Fruit fly (Drosophila melanogaster) whole organism, embryonic: ENCODE results near the gene CG17028.

Experiments used
- CG10543 ChIP-seq: fragments of 200-800 bp; sonication (Bioruptor generic); optimal IDR thresholded peaks from 3 replicates; lab custom pipeline; 2017; ENCODE audit warnings: missing biosample characterization, mild to moderate bottlenecking, missing genetic modification characterization, moderate library complexity
- CG11247 ChIP-seq: fragments of 200-800 bp; sonication (Bioruptor generic); IDR thresholded peaks from 2 replicates; pipeline ENCODE4 v1.3.6; 2022; ENCODE audit warnings: missing biosample characterization, missing genetic modification characterization
- CG12236 ChIP-seq: fragments of 200-800 bp; sonication (Bioruptor generic); optimal IDR thresholded peaks from 2 replicates; lab custom pipeline; 2016; ENCODE audit warnings: missing biosample characterization, missing genetic modification characterization
- CG12744 ChIP-seq: fragments of 200-800 bp; sonication (Bioruptor generic); optimal IDR thresholded peaks from 2 replicates; lab custom pipeline; 2016; ENCODE audit warnings: missing biosample characterization, missing genetic modification characterization
- CG13424 ChIP-seq: fragments of 200-800 bp; sonication (Bioruptor generic); optimal IDR thresholded peaks from 2 replicates; lab custom pipeline; 2019; ENCODE audit warnings: missing biosample characterization, mild to moderate bottlenecking, missing genetic modification characterization, moderate library complexity
- CG17359 ChIP-seq: fragments of 200-800 bp; sonication (Bioruptor generic); optimal IDR thresholded peaks from 3 replicates; lab custom pipeline; 2018; ENCODE audit warnings: missing biosample characterization, mild to moderate bottlenecking, missing genetic modification characterization, moderate library complexity
- CG2120 ChIP-seq: fragments of 200-800 bp; sonication (Bioruptor generic); optimal IDR thresholded peaks from 3 replicates; lab custom pipeline; 2016; ENCODE audit warnings: missing biosample characterization, missing genetic modification characterization
- CG32767 ChIP-seq: fragments of 200-800 bp; sonication (Bioruptor generic); IDR thresholded peaks from 2 replicates; pipeline ENCODE4 v1.3.6; 2022; ENCODE audit warnings: missing biosample characterization, missing genetic modification characterization
- CG3407 ChIP-seq: fragments of 200-800 bp; sonication (Bioruptor generic); optimal IDR thresholded peaks from 2 replicates; lab custom pipeline; 2018; ENCODE audit warnings: missing biosample characterization, mild to moderate bottlenecking, missing genetic modification characterization
- CG3847 ChIP-seq: fragments of 200-800 bp; sonication (Bioruptor generic); IDR thresholded peaks from 2 replicates; pipeline ENCODE4 v1.3.6; 2022; ENCODE audit warnings: missing biosample characterization, missing genetic modification characterization
- CG4424 ChIP-seq: fragments of 200-800 bp; sonication (Bioruptor generic); optimal IDR thresholded peaks from 3 replicates; lab custom pipeline; 2016; ENCODE audit warnings: missing biosample characterization, missing genetic modification characterization
- CG4820 ChIP-seq: fragments of 200-800 bp; sonication (Bioruptor generic); optimal IDR thresholded peaks from 3 replicates; lab custom pipeline; 2016; ENCODE audit warnings: missing biosample characterization, missing genetic modification characterization
- CG6254 ChIP-seq: fragments of 200-800 bp; sonication (Bioruptor generic); optimal IDR thresholded peaks from 3 replicates; lab custom pipeline; 2017; ENCODE audit warnings: mild to moderate bottlenecking, missing biosample characterization, missing genetic modification reagents, missing genetic modification characterization
- CG8089 ChIP-seq: fragments of 200-800 bp; sonication (Bioruptor generic); optimal IDR thresholded peaks from 3 replicates; lab custom pipeline; 2016; ENCODE audit warnings: missing biosample characterization, missing genetic modification characterization
- CkIIα-i1 ChIP-seq: fragments of 200-800 bp; sonication (Bioruptor generic); IDR thresholded peaks from 2 replicates; pipeline ENCODE4 v1.3.6; 2022; ENCODE audit warnings: missing biosample characterization, missing genetic modification characterization
- CoRest ChIP-seq: fragments of 200-800 bp; sonication (Bioruptor generic); optimal IDR thresholded peaks from 3 replicates; lab custom pipeline; 2018; ENCODE audit warnings: missing biosample characterization, mild to moderate bottlenecking, missing genetic modification characterization, moderate library complexity
- Dek ChIP-seq: fragments of 200-800 bp; sonication (Bioruptor generic); optimal IDR thresholded peaks from 3 replicates; lab custom pipeline; 2019; ENCODE audit warnings: missing biosample characterization, mild to moderate bottlenecking, missing genetic modification characterization, moderate library complexity
- E2f2 ChIP-seq: fragments of 200-800 bp; sonication (Bioruptor generic); IDR thresholded peaks from 2 replicates; pipeline ENCODE4 v1.3.6; 2022; ENCODE audit warnings: missing biosample characterization, missing genetic modification characterization
- Ets65A ChIP-seq: fragments of 200-800 bp; sonication (Bioruptor generic); peaks from one replicate; lab custom pipeline; 2016; ENCODE audit warnings: missing biosample characterization, missing genetic modification characterization
- H15 ChIP-seq: fragments of 200-800 bp; sonication (Bioruptor generic); IDR thresholded peaks from 3 replicates; pipeline ENCODE4 v1.3.6; 2022; ENCODE audit warnings: missing biosample characterization, missing genetic modification characterization
- Hmr ChIP-seq: fragments of 200-800 bp; sonication (Bioruptor generic); optimal IDR thresholded peaks from 3 replicates; lab custom pipeline; 2017; ENCODE audit warnings: mild to moderate bottlenecking, missing biosample characterization, missing genetic modification reagents, missing genetic modification characterization
- Hr78 ChIP-seq, 2 experiments: fragments of 200-800 bp in 1 of 2; fragments of >200 bp in 1 of 2; sonication (Bioruptor generic) in 1 of 2; optimal IDR thresholded peaks; 2 replicates each; lab custom pipeline; 2017 to 2019; ENCODE audit warnings: missing biosample characterization in 2 of 2, missing genetic modification characterization in 2 of 2, mild to moderate bottlenecking in 1 of 2, moderate library complexity in 1 of 2
- Hsf ChIP-seq: fragments of 200-800 bp; sonication (Bioruptor generic); optimal IDR thresholded peaks from 3 replicates; lab custom pipeline; 2016; ENCODE audit warnings: missing biosample characterization, missing genetic modification characterization
- Med ChIP-seq: fragments of 200-800 bp; sonication (Bioruptor generic); peaks from one replicate; lab custom pipeline; 2016; ENCODE audit warnings: missing biosample characterization, missing genetic modification characterization, mild to moderate bottlenecking, inconsistent platforms, moderate library complexity
- Neu2 ChIP-seq: fragments of 200-800 bp; sonication (Bioruptor generic); optimal IDR thresholded peaks from 3 replicates; lab custom pipeline; 2016; ENCODE audit warnings: missing biosample characterization, missing genetic modification characterization, borderline replicate concordance
- Nf-YA ChIP-seq: fragments of 200-800 bp; sonication (Bioruptor generic); IDR thresholded peaks from 2 replicates; pipeline ENCODE4 v1.3.6; 2022; ENCODE audit warnings: missing biosample characterization, missing genetic modification characterization
- Nf-YB ChIP-seq: fragments of 200-800 bp; sonication (Bioruptor generic); optimal IDR thresholded peaks from 3 replicates; lab custom pipeline; 2019; ENCODE audit warnings: missing biosample characterization, mild to moderate bottlenecking, missing genetic modification characterization, moderate library complexity
- Opbp ChIP-seq: fragments of 200-800 bp; sonication (Bioruptor generic); IDR thresholded peaks from 3 replicates; pipeline ENCODE4 v1.3.6; 2022; ENCODE audit warnings: missing biosample characterization, missing genetic modification characterization; ENCODE audit not compliant: partially characterized antibody
- PHDP ChIP-seq: fragments of 200-800 bp; sonication (Bioruptor generic); optimal IDR thresholded peaks from 3 replicates; lab custom pipeline; 2018; ENCODE audit warnings: missing biosample characterization, mild to moderate bottlenecking, missing genetic modification characterization, moderate library complexity
- Side ChIP-seq: fragments of 200-800 bp; sonication (Bioruptor generic); optimal IDR thresholded peaks from 2 replicates; lab custom pipeline; 2016; ENCODE audit warnings: missing biosample characterization, missing genetic modification characterization
- Sox100B ChIP-seq: fragments of 200-800 bp; sonication (Bioruptor generic); optimal IDR thresholded peaks from 3 replicates; lab custom pipeline; 2018; ENCODE audit warnings: missing biosample characterization, mild to moderate bottlenecking, missing genetic modification characterization
- Sox102F ChIP-seq: fragments of 200-800 bp; sonication (Bioruptor generic); optimal IDR thresholded peaks from 2 replicates; lab custom pipeline; 2018; ENCODE audit warnings: missing biosample characterization, mild to moderate bottlenecking, missing genetic modification characterization, moderate library complexity
- ab ChIP-seq: fragments of 200-800 bp; sonication (Bioruptor generic); optimal IDR thresholded peaks from 2 replicates; lab custom pipeline; 2016; ENCODE audit warnings: missing biosample characterization, missing genetic modification characterization
- cas ChIP-seq: fragments of 200-800 bp; sonication (Bioruptor generic); IDR thresholded peaks from 2 replicates; pipeline ENCODE4 v1.3.6; 2022; ENCODE audit warnings: missing biosample characterization, missing genetic modification characterization
- crc ChIP-seq: fragments of 200-800 bp; sonication (Bioruptor generic); optimal IDR thresholded peaks from 2 replicates; lab custom pipeline; 2016; ENCODE audit warnings: missing biosample characterization, missing genetic modification characterization
- gcm2 ChIP-seq: fragments of 200-800 bp; sonication (Bioruptor generic); optimal IDR thresholded peaks from 2 replicates; lab custom pipeline; 2016; ENCODE audit warnings: missing biosample characterization, missing genetic modification characterization
- kni ChIP-seq: fragments of 200-800 bp; sonication (Bioruptor generic); optimal IDR thresholded peaks from 3 replicates; lab custom pipeline; 2017; ENCODE audit warnings: mild to moderate bottlenecking, missing biosample characterization, missing genetic modification reagents, missing genetic modification characterization
- lbe ChIP-seq: fragments of 200-800 bp; sonication (Bioruptor generic); optimal IDR thresholded peaks from 2 replicates; lab custom pipeline; 2016; ENCODE audit warnings: missing biosample characterization, mild to moderate bottlenecking, missing genetic modification characterization
- lola ChIP-seq, 3 experiments: fragments of >200 bp in 2 of 3; fragments of 200-800 bp in 1 of 3; sonication (Bioruptor generic) in 1 of 3; optimal IDR thresholded peaks; 2 replicates each; lab custom pipeline; 2017 to 2019; ENCODE audit warnings: missing biosample characterization in 3 of 3, missing genetic modification characterization in 3 of 3, mild to moderate bottlenecking in 1 of 3, moderate library complexity in 1 of 3
- mam ChIP-seq: fragments of 200-800 bp; sonication (Bioruptor generic); optimal IDR thresholded peaks from 3 replicates; lab custom pipeline; 2016; ENCODE audit warnings: missing biosample characterization, missing genetic modification characterization
- oc ChIP-seq: fragments of 200-800 bp; sonication (Bioruptor generic); optimal IDR thresholded peaks from 2 replicates; lab custom pipeline; 2018; ENCODE audit warnings: missing biosample characterization, mild to moderate bottlenecking, missing genetic modification characterization, moderate library complexity
- odd ChIP-seq: fragments of 200-800 bp; sonication (Bioruptor generic); optimal IDR thresholded peaks from 2 replicates; lab custom pipeline; 2017; ENCODE audit warnings: missing biosample characterization, mild to moderate bottlenecking, missing genetic modification characterization
- pfk ChIP-seq: fragments of 200-800 bp; sonication (Bioruptor generic); optimal IDR thresholded peaks from 2 replicates; lab custom pipeline; 2018; ENCODE audit warnings: missing biosample characterization, mild to moderate bottlenecking, missing genetic modification characterization, moderate library complexity
- slou ChIP-seq: fragments of 200-800 bp; sonication (Bioruptor generic); optimal IDR thresholded peaks from 3 replicates; lab custom pipeline; 2016; ENCODE audit warnings: missing biosample characterization, missing genetic modification characterization
- sob ChIP-seq: fragments of 200-800 bp; sonication (Bioruptor generic); IDR thresholded peaks from 2 replicates; pipeline ENCODE4 v1.3.6; 2022; ENCODE audit warnings: missing biosample characterization, missing genetic modification characterization
- ssp ChIP-seq: fragments of 200-800 bp; sonication (Bioruptor generic); IDR thresholded peaks from 2 replicates; pipeline ENCODE4 v1.3.6; 2022; ENCODE audit warnings: missing biosample characterization, missing genetic modification characterization
- tap ChIP-seq: fragments of 200-800 bp; optimal IDR thresholded peaks from 3 replicates; lab custom pipeline; 2019; ENCODE audit warnings: missing biosample characterization, mild to moderate bottlenecking, missing genetic modification characterization, moderate library complexity
- tio ChIP-seq: fragments of 200-800 bp; sonication (Bioruptor generic); optimal IDR thresholded peaks from 2 replicates; lab custom pipeline; 2017; ENCODE audit warnings: missing biosample characterization, missing genetic modification characterization, inconsistent platforms
- twi ChIP-seq: fragments of 200-800 bp; optimal IDR thresholded peaks from 2 replicates; lab custom pipeline; 2019; ENCODE audit warnings: missing biosample characterization, mild to moderate bottlenecking, missing genetic modification characterization, moderate library complexity
- zfh1 ChIP-seq: fragments of 200-800 bp; sonication (Bioruptor generic); IDR thresholded peaks from 3 replicates; pipeline ENCODE4 v1.3.6; 2022; ENCODE audit warnings: missing biosample characterization, missing genetic modification characterization

CG17028 gene

DNA sequence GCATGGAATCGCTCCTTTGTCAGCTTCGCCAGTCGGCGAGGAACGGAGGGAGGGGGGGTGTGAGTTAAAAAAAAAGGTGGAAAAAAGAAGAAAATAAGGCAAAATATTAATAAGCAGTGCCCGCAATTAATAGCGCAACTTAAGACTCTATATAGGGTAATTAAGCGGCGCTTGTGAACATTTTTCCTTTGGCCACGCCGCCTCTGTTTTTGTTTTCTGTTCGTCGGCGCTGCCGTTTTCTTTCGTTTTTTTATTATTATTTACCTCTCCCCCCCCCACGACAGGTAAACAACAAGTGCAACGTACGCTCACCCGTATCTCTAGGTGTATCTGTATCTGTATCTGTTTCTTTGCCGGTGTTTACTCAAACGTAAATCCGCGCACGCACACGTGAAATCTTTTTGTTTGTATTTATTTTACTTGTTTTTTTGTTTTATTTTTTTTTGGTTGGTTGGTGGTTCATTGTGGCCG lies 48.9 kb downstream of the CG17028 start (continued):
- TF ChIP-seq tio (GFP tag; lab: Kevin White, UChicago), result no peak
- no peak for TF ChIP-seq ab
- no peak for TF ChIP-seq gcm2 (GFP tag; lab: Kevin White, UChicago)
- no peak for TF ChIP-seq CG11247
- no peak for TF ChIP-seq CG12744
- peak in 1 of 3 experiments; percentile 7 for TF ChIP-seq lola (GFP tag; optimal IDR thresholded peaks at IDR 0.05; lab: Kevin White, UChicago)
- TF ChIP-seq sob (GFP tag; lab: Robert Waterston, UW), result peak; percentile 61
- TF ChIP-seq CG10543 (GFP tag; lab: Kevin White, UChicago), result peak; percentile 76
- TF ChIP-seq CkIIα-i1 (GFP tag; lab: Robert Waterston, UW), result no peak
- TF ChIP-seq E2f2 (GFP tag; lab: Robert Waterston, UW), result 0 out of 2 replicates have a peak, but pooled peaks have one; percentile 11
- TF ChIP-seq cas (GFP tag; lab: Robert Waterston, UW), result no peak
- no peak for TF ChIP-seq ssp
- TF ChIP-seq odd, result peak; percentile 71
- peak; percentile 32 for TF ChIP-seq twi (tag; lab: Kevin White, UChicago)
- TF ChIP-seq slou (GFP tag; lab: Kevin White, UChicago), result no peak
- peak; percentile 27 for TF ChIP-seq CG8089 (GFP tag; lab: Kevin White, UChicago)
- TF ChIP-seq Side (GFP tag; lab: Kevin White, UChicago), result peak; percentile 16
- peak; percentile 37 for TF ChIP-seq CG4424 (GFP tag; lab: Kevin White, UChicago)
- TF ChIP-seq mam (GFP tag; lab: Kevin White, UChicago), result no peak
- 0 out of 2 replicates have a peak, but pooled peaks have one; percentile 18 for TF ChIP-seq CG32767
- no peak for TF ChIP-seq Neu2 (GFP tag; lab: Kevin White, UChicago)
- peak; percentile 38 for TF ChIP-seq oc
- no peak for TF ChIP-seq CoRest (tag; lab: Kevin White, UChicago)
- TF ChIP-seq Nf-YB (GFP tag; lab: Kevin White, UChicago), result peak; percentile 47
- peak; percentile 46; the same call in 1 of the 2 replicates for TF ChIP-seq Nf-YA (GFP tag; lab: Robert Waterston, UW)
- peak; percentile 50 for TF ChIP-seq CG3407 (GFP tag; lab: Kevin White, UChicago)
- no peak for TF ChIP-seq Hsf (GFP tag; lab: Kevin White, UChicago)
- no peak for TF ChIP-seq crc (GFP tag; lab: Kevin White, UChicago)
- TF ChIP-seq CG12236 (GFP tag; lab: Kevin White, UChicago), result peak; percentile 0
- no peak for TF ChIP-seq PHDP (tag; lab: Kevin White, UChicago)
- TF ChIP-seq Med (GFP tag; lab: Kevin White, UChicago), result peak; percentile 84
- TF ChIP-seq CG2120 (GFP tag; lab: Kevin White, UChicago), result peak; percentile 44
- no peak for TF ChIP-seq Dek (tag; lab: Kevin White, UChicago)
- TF ChIP-seq Hr78 (GFP tag; optimal IDR thresholded peaks at IDR 0.05; lab: Kevin White, UChicago), result peak in 1 of 2 experiments; percentile 11
- 0 out of 3 replicates have a peak, but pooled peaks have one; percentile 29 for TF ChIP-seq zfh1 (GFP tag; lab: Robert Waterston, UW)
- TF ChIP-seq CG3847 (GFP tag; lab: Robert Waterston, UW), result peak; percentile 49
- no peak for TF ChIP-seq Opbp (GFP tag; lab: Robert Waterston, UW)
- TF ChIP-seq Sox102F (GFP tag; lab: Kevin White, UChicago), result peak; percentile 25
- TF ChIP-seq Ets65A, result peak; percentile 79
- TF ChIP-seq CG13424 (tag; lab: Kevin White, UChicago), result peak; percentile 37
- TF ChIP-seq CG6254 (GFP tag; lab: Kevin White, UChicago), result peak; percentile 16
- no peak for TF ChIP-seq tap
- TF ChIP-seq H15, result 0 out of 3 replicates have a peak, but pooled peaks have one; percentile 24
- no peak for TF ChIP-seq pfk (GFP tag; lab: Kevin White, UChicago)
- TF ChIP-seq CG4820, result peak; percentile 35
- peak; percentile 48 for TF ChIP-seq CG17359 (tag; lab: Kevin White, UChicago)
- TF ChIP-seq kni, result peak; percentile 87
- no peak for TF ChIP-seq lbe (GFP tag; lab: Kevin White, UChicago)
- TF ChIP-seq Hmr (GFP tag; lab: Kevin White, UChicago), result peak; percentile 56
- TF ChIP-seq Sox100B, result peak; percentile 64
